Worm (Caenorhabditis elegans) whole organism, young adult: ENCODE results near the gene arrd-19.

ENCODE experiments used
- B0035.1 ChIP-seq: sonication (generic microtip); optimal IDR thresholded peaks from 2 replicates; lab custom pipeline; 2016; ENCODE audit warnings: missing genetic modification characterization, mild to moderate bottlenecking, missing compliant biosample characterization, missing genotype, missing genetic modification reagents
- C06A6.2 ChIP-seq: fragments of 200-800 bp; sonication (Bioruptor generic); conservative IDR thresholded peaks from 2 replicates; pipeline ENCODE4 v1.3.6; 2022; ENCODE audit warnings: missing genetic modification characterization, missing compliant biosample characterization
- F10E7.11 ChIP-seq: sonication (generic microtip); optimal IDR thresholded peaks from 2 replicates; lab custom pipeline; 2017; ENCODE audit warnings: mild to moderate bottlenecking, missing genetic modification characterization, moderate library complexity, missing compliant biosample characterization
- F33H1.4 ChIP-seq: fragments of 200-800 bp; sonication (Bioruptor generic); IDR thresholded peaks from 2 replicates; pipeline ENCODE4 v1.3.6; 2022; ENCODE audit warnings: missing genetic modification reagents, missing genetic modification characterization, missing compliant biosample characterization
- F37B4.10 ChIP-seq: fragments of 200-800 bp; sonication (Bioruptor generic); IDR thresholded peaks from 2 replicates; pipeline ENCODE4 v1.3.6; 2022; ENCODE audit warnings: missing genetic modification characterization, missing compliant biosample characterization
- F49E8.2 ChIP-seq: sonication (generic microtip); optimal IDR thresholded peaks from 3 replicates; lab custom pipeline; 2017; ENCODE audit warnings: missing genetic modification characterization, mild to moderate bottlenecking, missing compliant biosample characterization, antibody characterized with exemption, moderate library complexity; ENCODE audit not compliant: insufficient read depth
- Y56A3A.18 ChIP-seq: fragments of 200-800 bp; sonication (Bioruptor generic); IDR thresholded peaks from 2 replicates; pipeline ENCODE4 v1.3.6; 2022; ENCODE audit warnings: missing genetic modification reagents, missing genetic modification characterization, missing compliant biosample characterization
- Y95B8A.8 ChIP-seq: fragments of 200-800 bp; sonication (Bioruptor generic); IDR thresholded peaks from 2 replicates; pipeline ENCODE4 v1.3.6; 2022; ENCODE audit warnings: missing genetic modification reagents, missing genetic modification characterization, missing compliant biosample characterization
- aptf-3 ChIP-seq: fragments of 200-800 bp; sonication (Bioruptor generic); IDR thresholded peaks from 2 replicates; pipeline ENCODE4 v1.3.6; 2022; ENCODE audit warnings: missing genetic modification characterization, missing compliant biosample characterization
- attf-5 ChIP-seq: fragments of 200-800 bp; sonication (Bioruptor generic); optimal IDR thresholded peaks from 2 replicates; lab custom pipeline; 2018; ENCODE audit warnings: mild to moderate bottlenecking, missing genetic modification characterization, missing compliant biosample characterization
- attf-6 ChIP-seq: fragments of 200-800 bp; sonication (Bioruptor generic); IDR thresholded peaks from 2 replicates; pipeline ENCODE4 v1.3.6; 2022; ENCODE audit warnings: missing genetic modification reagents, missing genetic modification characterization, missing compliant biosample characterization
- bed-2 ChIP-seq: fragments of 200-800 bp; sonication (Bioruptor generic); IDR thresholded peaks from 2 replicates; pipeline ENCODE4 v1.3.6; 2022; ENCODE audit warnings: missing genetic modification reagents, missing genetic modification characterization, missing compliant biosample characterization
- ccch-3 ChIP-seq: fragments of 200-800 bp; sonication (Bioruptor generic); optimal IDR thresholded peaks from 2 replicates; lab custom pipeline; 2018; ENCODE audit warnings: mild to moderate bottlenecking, missing genetic modification characterization, missing compliant biosample characterization
- ceh-91 ChIP-seq: fragments of 200-800 bp; sonication (Bioruptor generic); IDR thresholded peaks from 2 replicates; pipeline ENCODE4 v1.3.6; 2022; ENCODE audit warnings: missing genetic modification reagents, missing genetic modification characterization, missing compliant biosample characterization
- dox-1 ChIP-seq: fragments of 200-800 bp; sonication (Bioruptor generic); IDR thresholded peaks from 2 replicates; pipeline ENCODE4 v1.3.6; 2022; ENCODE audit warnings: missing genetic modification reagents, missing genetic modification characterization, missing compliant biosample characterization
- gei-17 ChIP-seq: fragments of 200-800 bp; sonication (Bioruptor generic); optimal IDR thresholded peaks from 2 replicates; lab custom pipeline; 2018; ENCODE audit warnings: mild to moderate bottlenecking, missing genetic modification characterization, missing compliant biosample characterization
- hmg-1.2 ChIP-seq: fragments of 200-800 bp; sonication (Bioruptor generic); IDR thresholded peaks from 2 replicates; pipeline ENCODE4 v1.3.6; 2022; ENCODE audit warnings: missing genetic modification reagents, missing genetic modification characterization, missing compliant biosample characterization
- lin-35 ChIP-seq, 3 experiments: fragments of 150-350 bp in 2 of 3; sonication (generic microtip) in 1 of 3; optimal IDR thresholded peaks; 2 replicates each; lab custom pipeline; 2014 to 2018; ENCODE audit warnings: missing biosample characterization in 3 of 3, missing genetic modification characterization in 3 of 3, missing genetic modification reagents in 3 of 3
- madf-6 ChIP-seq: fragments of 200-800 bp; sonication (Bioruptor generic); IDR thresholded peaks from 2 replicates; pipeline ENCODE4 v1.3.6; 2022; ENCODE audit warnings: missing genetic modification reagents, missing genetic modification characterization, missing compliant biosample characterization
- nfya-1 ChIP-seq: sonication (generic microtip); optimal IDR thresholded peaks from 2 replicates; lab custom pipeline; 2017; ENCODE audit warnings: antibody characterized with exemption, missing compliant biosample characterization, missing genetic modification characterization, borderline replicate concordance; ENCODE audit not compliant: insufficient read depth
- pha-4 ChIP-seq: fragments of 150-350 bp; sonication (generic microtip); optimal IDR thresholded peaks from 2 replicates; lab custom pipeline; 2014; ENCODE audit warnings: missing biosample characterization, missing genetic modification reagents, missing genetic modification characterization
- rcor-1 ChIP-seq: fragments of 200-800 bp; sonication (Bioruptor generic); IDR thresholded peaks from 2 replicates; pipeline ENCODE4 v1.3.6; 2022; ENCODE audit warnings: missing genetic modification reagents, missing genetic modification characterization, missing compliant biosample characterization
- tbp1 ChIP-seq: fragments of 200-800 bp; sonication (Bioruptor generic); optimal IDR thresholded peaks from 2 replicates; lab custom pipeline; 2018; ENCODE audit warnings: mild to moderate bottlenecking, missing genetic modification characterization, missing compliant biosample characterization
- tbx-9 ChIP-seq: sonication (generic microtip); optimal IDR thresholded peaks from 2 replicates; lab custom pipeline; 2016; ENCODE audit warnings: borderline replicate concordance, missing genetic modification characterization, inconsistent platforms, missing compliant biosample characterization
- unc-130 ChIP-seq: sonication (generic microtip); optimal IDR thresholded peaks from 2 replicates; lab custom pipeline; 2016; ENCODE audit warnings: missing genetic modification reagents, missing genetic modification characterization, missing compliant biosample characterization
- zim-3 ChIP-seq: sonication (generic microtip); optimal IDR thresholded peaks from 2 replicates; lab custom pipeline; 2017; ENCODE audit warnings: mild to moderate bottlenecking, missing genetic modification characterization, moderate library complexity, missing compliant biosample characterization

The arrd-19 gene

DNA sequence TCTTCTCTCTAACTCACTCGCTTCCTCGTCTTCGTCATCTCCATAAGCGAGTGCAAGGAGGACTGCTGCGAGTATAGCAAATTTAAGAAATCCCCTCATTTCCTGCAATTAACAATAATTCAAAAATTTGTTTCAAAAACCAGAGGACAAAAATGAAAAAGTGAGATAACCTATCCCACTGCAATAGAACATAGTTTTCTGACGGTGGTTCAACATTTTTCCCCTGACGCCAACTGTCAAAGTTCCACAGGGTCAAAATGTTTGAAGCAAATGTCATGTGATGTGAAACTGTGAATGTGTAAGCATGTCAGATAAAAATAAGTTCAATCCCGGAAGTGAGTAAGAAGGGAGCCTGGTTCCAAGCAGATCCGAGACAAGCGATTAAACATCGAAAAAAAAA is 45.9 kb downstream of the arrd-19 start, which contains the start of gene T28A11.19:
T28A11.19 (minus strand) TSS at position 108 of the 400 bp plus-strand sequence.
- no peak for TF ChIP-seq F33H1.4 (GFP tag; lab: Robert Waterston, UW)
- TF ChIP-seq lin-35 (GFP tag; optimal IDR thresholded peaks at IDR 0.05; lab: Kevin White, UChicago), result no peak
- no peak for TF ChIP-seq ccch-3 (GFP tag; lab: Kevin White, UChicago)
- TF ChIP-seq madf-6 (GFP tag; lab: Robert Waterston, UW), result no peak
- no peak for TF ChIP-seq B0035.1 (tag; lab: Kevin White, UChicago)
- no peak for TF ChIP-seq Y56A3A.18 (GFP tag; lab: Robert Waterston, UW)
- no peak for TF ChIP-seq unc-130 (GFP tag; lab: Kevin White, UChicago)
- TF ChIP-seq F10E7.11 (tag; lab: Kevin White, UChicago), result no peak

DNA sequence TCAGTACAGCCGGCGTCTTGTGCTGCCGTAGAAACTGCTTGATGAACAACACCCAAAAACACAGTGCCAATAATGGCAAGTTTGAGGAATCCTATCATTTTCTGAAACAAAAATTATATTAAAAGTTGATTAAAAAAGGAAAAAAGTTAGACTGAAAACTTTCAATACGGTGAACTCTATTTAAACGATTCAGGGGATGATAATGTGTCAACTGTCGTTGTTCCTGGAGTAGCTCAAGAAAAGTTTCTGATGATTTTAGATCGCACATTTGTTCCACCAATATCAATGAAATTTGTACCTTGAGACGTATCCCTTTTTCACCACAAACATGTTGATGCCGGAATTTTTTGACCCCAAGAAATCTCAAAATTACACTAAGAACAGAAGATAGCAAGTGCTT is 47.4 kb downstream of the arrd-19 start, which contains the start of gene T28A11.18:
T28A11.18 (minus strand) TSS at position 101 of the 400 bp plus-strand sequence.
- no peak for TF ChIP-seq attf-5 (GFP tag; lab: Kevin White, UChicago)
- TF ChIP-seq F37B4.10 (GFP tag; lab: Robert Waterston, UW), result no peak
- no peak for TF ChIP-seq tbp1 (GFP tag; lab: Kevin White, UChicago)
- TF ChIP-seq hmg-1.2 (GFP tag; lab: Robert Waterston, UW), result no peak
- no peak for TF ChIP-seq Y95B8A.8 (GFP tag; lab: Robert Waterston, UW)
- TF ChIP-seq F10E7.11 (tag; lab: Kevin White, UChicago), result no peak
- no peak for TF ChIP-seq gei-17 (GFP tag; lab: Kevin White, UChicago)

DNA sequence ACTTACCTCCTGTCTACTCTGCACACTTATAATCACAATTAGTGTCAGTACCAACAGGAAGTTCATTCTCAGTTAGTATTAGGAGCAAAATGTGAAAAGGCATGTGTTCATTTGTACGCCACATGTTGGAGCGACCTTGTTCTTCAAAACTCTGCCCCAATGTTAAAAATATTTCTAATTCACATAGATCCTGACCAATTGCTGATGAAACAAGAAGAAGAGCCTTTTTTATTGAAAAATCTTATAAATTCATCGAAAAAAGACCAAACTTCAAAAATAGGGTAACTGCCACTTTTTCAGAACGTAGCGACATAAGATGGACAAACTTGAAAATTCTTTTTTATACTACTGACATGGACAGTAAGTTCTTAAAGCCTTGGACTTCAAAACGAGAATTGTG is 49.1 kb downstream of the arrd-19 start, which contains the start of gene T28A11.17:
T28A11.17 (minus strand) TSS at position 101 of the 400 bp plus-strand sequence.
- no peak for TF ChIP-seq F10E7.11 (tag; lab: Kevin White, UChicago)
- no peak for TF ChIP-seq zim-3
- no peak for TF ChIP-seq bed-2 (GFP tag; lab: Robert Waterston, UW)
- TF ChIP-seq tbp1 (GFP tag; lab: Kevin White, UChicago), result no peak
- TF ChIP-seq nfya-1 (tag; lab: Kevin White, UChicago), result no peak
- TF ChIP-seq F49E8.2 (tag; lab: Kevin White, UChicago), result no peak
- no peak for TF ChIP-seq F37B4.10 (GFP tag; lab: Robert Waterston, UW)
- TF ChIP-seq B0035.1 (tag; lab: Kevin White, UChicago), result no peak
- TF ChIP-seq dox-1 (GFP tag; lab: Robert Waterston, UW), result no peak
- no peak for TF ChIP-seq ceh-91 (GFP tag; lab: Robert Waterston, UW)
- TF ChIP-seq C06A6.2 (GFP tag; lab: Robert Waterston, UW), result no peak
- no peak for TF ChIP-seq aptf-3 (GFP tag; lab: Robert Waterston, UW)
- no peak for TF ChIP-seq pha-4 (tag; lab: Kevin White, UChicago)
- TF ChIP-seq tbx-9 (tag; lab: Kevin White, UChicago), result no peak
- TF ChIP-seq madf-6 (GFP tag; lab: Robert Waterston, UW), result no peak
- TF ChIP-seq attf-6 (GFP tag; lab: Robert Waterston, UW), result no peak
- TF ChIP-seq rcor-1 (GFP tag; lab: Robert Waterston, UW), result no peak
